Fruit fly (Drosophila melanogaster): ENCODE results near the gene Sgt.

Gene Sgt

dm6 chr2L:17449608-17450504, 21.5 kb upstream of the Sgt start, which contains the start of gene dl:
TSS of gene dl (minus strand) at chr2L:17450364.
- TF ChIP-seq CTCF (optimal IDR thresholded peaks at IDR 0.05) (no peak), CG8478 (optimal IDR thresholded peaks at IDR 0.05) (no peak)

DNA sequence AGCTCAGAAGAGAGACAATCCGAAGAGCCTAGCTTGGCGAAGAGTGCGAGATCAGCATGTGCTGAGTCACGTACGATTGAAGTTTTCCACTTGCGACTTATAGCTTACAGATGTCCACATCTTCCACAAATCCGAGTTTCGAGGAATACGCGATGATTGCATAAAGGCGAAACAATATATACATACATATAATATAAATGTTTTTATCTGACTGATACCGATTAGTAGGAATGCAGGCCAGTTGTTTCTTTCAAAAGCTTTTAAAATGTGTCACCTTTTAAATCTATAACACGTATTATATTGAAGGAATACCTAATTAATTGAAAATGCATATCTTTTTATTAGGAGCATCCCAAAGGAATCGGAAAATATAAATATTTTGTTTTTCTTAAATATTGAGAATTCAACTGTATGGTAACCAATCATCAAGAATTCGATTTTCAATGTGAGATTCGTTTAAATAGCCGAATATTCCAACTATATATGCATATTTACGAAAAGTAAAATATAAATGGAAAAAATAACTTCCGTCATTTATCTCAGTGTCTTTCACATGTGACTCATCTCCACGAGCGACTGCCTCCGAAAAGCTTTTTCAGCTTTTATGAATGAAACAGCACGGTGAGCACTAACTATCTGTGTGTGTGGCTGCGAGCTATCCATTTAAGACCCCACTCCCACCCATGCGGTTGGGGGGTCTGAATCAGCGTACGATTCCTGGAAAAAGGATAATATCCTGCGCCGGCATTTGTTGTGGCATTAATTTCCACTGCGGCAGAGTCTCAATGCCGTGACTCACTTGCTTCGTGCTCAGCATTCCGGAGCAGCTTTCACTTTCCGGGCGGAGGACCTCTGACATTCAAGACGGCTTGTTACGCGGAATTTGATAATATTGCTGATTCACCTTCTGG, 20.6 kb upstream of the Sgt start:
- TF ChIP-seq CG8478 (optimal IDR thresholded peaks at IDR 0.05) = no peak
- TF ChIP-seq CTCF (optimal IDR thresholded peaks at IDR 0.05) = no peak

DNA sequence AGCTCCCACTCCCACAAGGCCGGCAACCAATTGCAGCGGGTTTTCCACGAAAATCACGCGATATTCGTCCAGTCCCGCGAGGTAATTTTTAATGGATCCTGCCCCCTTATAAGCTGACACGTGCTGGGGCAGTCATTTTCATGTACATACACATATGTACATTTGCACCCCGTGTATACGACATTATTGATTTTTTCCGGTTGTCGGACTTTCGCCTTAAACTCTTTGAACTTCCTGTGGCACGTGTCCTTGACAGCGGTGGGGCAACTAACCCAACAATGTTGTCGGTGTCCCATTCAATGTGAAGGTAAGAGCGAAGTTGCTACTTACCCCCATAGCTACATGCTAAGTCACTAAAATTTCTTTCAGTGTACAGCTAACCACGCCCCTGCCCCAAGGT, 19.3 kb upstream of the Sgt start:
- TF ChIP-seq CG8478 (optimal IDR thresholded peaks at IDR 0.05) (no peak), CTCF (optimal IDR thresholded peaks at IDR 0.05) (no peak)

DNA sequence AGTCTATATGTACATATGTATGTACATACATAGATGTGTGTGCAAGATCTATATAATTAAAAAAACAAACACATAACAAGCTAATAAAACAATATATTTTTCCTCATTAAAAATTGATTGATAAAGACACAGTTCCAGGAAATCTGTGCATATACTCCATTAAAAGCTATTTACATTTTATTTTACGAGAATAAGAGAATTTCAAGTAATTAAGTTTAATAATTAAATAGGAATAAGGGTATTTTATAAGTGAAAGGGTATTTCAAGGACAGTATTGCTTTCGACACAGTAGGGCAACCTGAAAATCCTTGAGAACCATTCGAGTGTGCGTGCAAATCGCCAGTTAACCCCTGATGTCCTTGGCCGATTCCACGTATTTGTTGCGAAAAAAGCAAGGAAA, 18.8 kb upstream of the Sgt start, which contains the start of gene CG5050:
CG5050 (plus strand) TSS at position 301 of the 400 bp plus-strand sequence.
- TF ChIP-seq CTCF (optimal IDR thresholded peaks at IDR 0.05) (no peak), CG8478 (optimal IDR thresholded peaks at IDR 0.05) (no peak)

dm6 chr2L:17455823-17456222, 15.6 kb upstream of the Sgt start, which contains the start of gene SPH93:
TSS of gene SPH93 (minus strand) at chr2L:17455923.
- TF ChIP-seq CTCF (optimal IDR thresholded peaks at IDR 0.05) (no peak), CG8478 (optimal IDR thresholded peaks at IDR 0.05) (no peak)

DNA sequence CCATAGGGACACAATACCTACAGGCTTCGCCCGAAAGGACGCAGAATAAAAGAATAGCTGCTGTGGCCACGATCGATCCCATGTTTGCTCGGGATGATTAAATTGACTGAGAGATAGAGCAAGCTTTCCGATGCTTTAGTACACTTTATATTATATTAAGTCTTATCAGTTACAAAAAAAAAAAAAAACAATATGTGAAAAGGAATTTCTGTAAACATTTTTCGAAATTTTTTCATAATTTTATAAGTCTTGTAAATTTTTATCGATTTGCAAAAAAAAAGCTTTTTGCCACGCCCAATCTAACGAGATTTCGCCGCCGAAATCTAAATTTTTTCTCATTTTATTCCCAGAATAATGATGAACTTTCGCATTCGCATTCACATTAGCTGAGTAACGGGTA, 13.5 kb upstream of the Sgt start, which contains the start of gene CG18563:
CG18563 (minus strand) TSS at position 101 of the 400 bp plus-strand sequence.
- TF ChIP-seq CG8478 (optimal IDR thresholded peaks at IDR 0.05) (no peak), CTCF (optimal IDR thresholded peaks at IDR 0.05) (no peak)

dm6 chr2L:17465915-17466677, 5.3 kb upstream of the Sgt start:
- TF ChIP-seq CG8478 (optimal IDR thresholded peaks at IDR 0.05) = no peak
- peak; percentile 48 to 54 for TF ChIP-seq CTCF (optimal IDR thresholded peaks at IDR 0.05)

DNA sequence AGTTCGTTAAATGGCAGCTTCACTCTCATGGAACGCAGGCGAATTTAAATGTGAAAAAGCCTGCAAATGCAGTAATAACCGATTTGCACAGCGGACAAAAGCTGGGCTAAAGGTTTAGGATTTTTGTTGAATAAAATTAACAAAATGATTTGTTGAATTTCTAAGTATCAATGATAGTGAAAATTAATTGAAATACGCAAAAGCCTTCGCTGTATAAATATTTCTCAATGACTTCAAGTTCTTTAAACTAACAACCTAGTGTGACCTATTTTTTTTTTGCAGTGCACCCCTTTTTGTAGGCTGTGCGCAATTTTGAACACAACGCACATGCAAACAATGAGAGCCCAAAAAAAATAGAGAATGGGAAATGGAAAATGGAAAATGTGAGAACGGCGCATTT, 4.5 kb upstream of the Sgt start:
- TF ChIP-seq CTCF (optimal IDR thresholded peaks at IDR 0.05) = no peak
- no peak for TF ChIP-seq CG8478 (optimal IDR thresholded peaks at IDR 0.05)

DNA sequence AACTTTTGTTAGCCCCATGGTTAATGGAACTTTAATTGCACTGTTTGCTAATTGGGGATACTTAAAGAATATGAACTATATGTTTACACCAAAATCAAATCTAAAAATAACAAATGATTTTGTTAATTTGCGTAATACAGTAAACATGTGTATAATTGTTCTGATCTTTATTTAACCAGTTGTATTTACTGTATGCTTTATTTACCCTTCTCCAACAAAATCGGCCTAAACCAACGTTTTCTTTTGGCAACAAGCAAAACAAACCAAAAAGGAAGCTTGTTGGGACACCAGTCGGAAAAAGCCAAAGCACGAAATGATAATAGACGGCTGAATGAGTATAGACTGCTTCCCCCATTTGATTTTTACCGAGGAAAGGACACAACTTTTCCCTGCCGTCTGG, 773 bp upstream of the Sgt start:
- TF ChIP-seq CG8478 (optimal IDR thresholded peaks at IDR 0.05) = no peak
- no peak for TF ChIP-seq CTCF (optimal IDR thresholded peaks at IDR 0.05)

dm6 chr2L:17472582-17473524, 1.4 kb downstream of the Sgt start, which contains the start of gene BicD:
TSS of gene BicD (minus strand) at chr2L:17473215.
- TF ChIP-seq CTCF (optimal IDR thresholded peaks at IDR 0.05) = no peak
- no peak for TF ChIP-seq CG8478 (optimal IDR thresholded peaks at IDR 0.05)

- TF ChIP-seq CG8478 (optimal IDR thresholded peaks at IDR 0.05) (no peak), CTCF (optimal IDR thresholded peaks at IDR 0.05) (peak in 1 of 2 experiments; percentile 28)
These were observed 6.3 kb downstream of the Sgt start, which contains the start of gene cass for dm6 chr2L:17477710-17478109. TSS of gene cass (minus strand) at chr2L:17477888.

- TF ChIP-seq CTCF (optimal IDR thresholded peaks at IDR 0.05) = no peak
- TF ChIP-seq CG8478 (optimal IDR thresholded peaks at IDR 0.05) = no peak
These were observed 9.7 kb downstream of the Sgt start, which contains the start of the genes fws and Lamtor3 for dm6 chr2L:17480943-17481580. TSS of gene fws (minus strand) at chr2L:17481029. TSS of gene Lamtor3 (plus strand) at chr2L:17481231.

- TF ChIP-seq CG8478 (optimal IDR thresholded peaks at IDR 0.05) = no peak
- TF ChIP-seq CTCF (optimal IDR thresholded peaks at IDR 0.05) = peak in 1 of 2 experiments; percentile 18
These were observed 12.8 kb downstream of the Sgt start, which contains the start of the genes GCS2beta and CG5131 for dm6 chr2L:17484174-17484573. TSS of gene GCS2beta (minus strand) at chr2L:17484307. TSS of gene CG5131 (plus strand) at chr2L:17484501.
